Worm (Caenorhabditis elegans) whole organism, mixed stage, embryonic: ENCODE results near the gene fbxc-25.
"Not testable (repeated sequence)": the region's sequence is repeated elsewhere in the genome, so short reads cannot be mapped to it uniquely, and the experiment has no call there.

Source experiments
- M03D4.4 ChIP-seq: sonication (generic microtip); optimal IDR thresholded peaks from 2 replicates; lab custom pipeline; 2017; ENCODE audit warnings: mild to moderate bottlenecking, missing genetic modification characterization, missing compliant biosample characterization
- ceh-43 ChIP-seq: fragments of 200-800 bp; sonication (Bioruptor generic); optimal IDR thresholded peaks from 2 replicates; lab custom pipeline; 2018; ENCODE audit warnings: mild to moderate bottlenecking, missing genetic modification characterization, moderate library complexity, missing compliant biosample characterization
- ceh-83 ChIP-seq: fragments of 200-800 bp; sonication (Bioruptor generic); optimal IDR thresholded peaks from 2 replicates; lab custom pipeline; 2018; ENCODE audit warnings: mild to moderate bottlenecking, missing genetic modification characterization, missing compliant biosample characterization
- cnd-1 ChIP-seq: fragments of 200-800 bp; sonication (Bioruptor generic); optimal IDR thresholded peaks from 2 replicates; lab custom pipeline; 2018; ENCODE audit warnings: mild to moderate bottlenecking, missing genetic modification characterization, missing compliant biosample characterization
- drap-1 ChIP-seq: fragments of 200-800 bp; sonication (Bioruptor generic); optimal IDR thresholded peaks from 3 replicates; lab custom pipeline; 2018; ENCODE audit warnings: mild to moderate bottlenecking, missing genetic modification characterization, missing compliant biosample characterization
- elt-3 ChIP-seq: fragments of 150-350 bp; optimal IDR thresholded peaks from 2 replicates; lab custom pipeline; 2014; ENCODE audit warnings: missing biosample characterization, missing genetic modification characterization
- flh-1 ChIP-seq: fragments of 200-800 bp; sonication (Bioruptor generic); optimal IDR thresholded peaks from 2 replicates; lab custom pipeline; 2018; ENCODE audit warnings: mild to moderate bottlenecking, missing genetic modification characterization, moderate library complexity, missing compliant biosample characterization
- lin-13 ChIP-seq: fragments of 150-350 bp; optimal IDR thresholded peaks from 2 replicates; lab custom pipeline; 2014; ENCODE audit warnings: missing biosample characterization, missing genetic modification characterization
- mab-5 ChIP-seq: fragments of 150-350 bp; optimal IDR thresholded peaks from 2 replicates; lab custom pipeline; 2014; ENCODE audit warnings: missing biosample characterization, missing genetic modification characterization
- mep-1 ChIP-seq: fragments of 150-350 bp; optimal IDR thresholded peaks from 2 replicates; lab custom pipeline; 2017; ENCODE audit warnings: missing biosample characterization, missing genetic modification reagents, missing genetic modification characterization, inconsistent platforms
- mls-2 ChIP-seq: sonication (generic microtip); optimal IDR thresholded peaks from 2 replicates; lab custom pipeline; 2016; ENCODE audit warnings: mild to moderate bottlenecking, missing genetic modification characterization, moderate library complexity, missing compliant biosample characterization
- nhr-2 ChIP-seq: fragments of 150-350 bp; optimal IDR thresholded peaks from 2 replicates; lab custom pipeline; 2014; ENCODE audit warnings: missing biosample characterization, missing genetic modification characterization
- nhr-76 ChIP-seq: sonication (generic microtip); optimal IDR thresholded peaks from 2 replicates; lab custom pipeline; 2017; ENCODE audit warnings: missing biosample characterization, missing genetic modification characterization
- sem-2 ChIP-seq: fragments of 200-800 bp; sonication (Bioruptor generic); optimal IDR thresholded peaks from 2 replicates; lab custom pipeline; 2018; ENCODE audit warnings: mild to moderate bottlenecking, missing genetic modification characterization, missing compliant biosample characterization
- unc-62 ChIP-seq: fragments of 150-350 bp; optimal IDR thresholded peaks from 2 replicates; lab custom pipeline; 2014; ENCODE audit warnings: missing biosample characterization, missing genetic modification reagents, missing genetic modification characterization
- zip-8 ChIP-seq: fragments of 150-350 bp; optimal IDR thresholded peaks from 2 replicates; lab custom pipeline; 2014; ENCODE audit warnings: missing biosample characterization, missing genetic modification characterization
- ztf-11 ChIP-seq: fragments of 150-350 bp; optimal IDR thresholded peaks from 2 replicates; lab custom pipeline; 2014; ENCODE audit warnings: missing biosample characterization, missing genetic modification characterization

The fbxc-25 gene

DNA sequence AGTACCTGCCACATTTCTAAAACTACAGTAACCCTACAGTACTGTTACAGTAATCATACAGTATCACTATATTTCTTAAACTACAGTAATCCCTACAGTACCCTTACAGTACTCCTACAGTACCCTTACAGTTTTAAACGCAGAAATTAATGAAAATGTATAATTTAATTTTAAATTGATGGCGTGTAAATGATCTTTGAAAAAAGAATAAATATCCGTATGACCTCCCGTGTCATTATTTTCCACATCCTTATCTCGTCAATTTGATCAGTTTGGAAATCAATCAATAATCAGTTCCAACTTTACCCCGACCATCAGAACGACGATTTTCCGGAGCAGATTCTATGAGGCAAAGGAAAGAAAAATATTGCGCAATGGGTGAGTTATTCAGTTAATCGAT lies 41.2 kb downstream of the fbxc-25 start, which contains the start of gene K09F6.3:
K09F6.3 (plus strand) TSS at position 301 of the 400 bp plus-strand sequence.
- TF ChIP-seq drap-1 (GFP tag; lab: Kevin White, UChicago); cnd-1; M03D4.4 (tag; lab: Kevin White, UChicago): not testable (repeated sequence)

DNA sequence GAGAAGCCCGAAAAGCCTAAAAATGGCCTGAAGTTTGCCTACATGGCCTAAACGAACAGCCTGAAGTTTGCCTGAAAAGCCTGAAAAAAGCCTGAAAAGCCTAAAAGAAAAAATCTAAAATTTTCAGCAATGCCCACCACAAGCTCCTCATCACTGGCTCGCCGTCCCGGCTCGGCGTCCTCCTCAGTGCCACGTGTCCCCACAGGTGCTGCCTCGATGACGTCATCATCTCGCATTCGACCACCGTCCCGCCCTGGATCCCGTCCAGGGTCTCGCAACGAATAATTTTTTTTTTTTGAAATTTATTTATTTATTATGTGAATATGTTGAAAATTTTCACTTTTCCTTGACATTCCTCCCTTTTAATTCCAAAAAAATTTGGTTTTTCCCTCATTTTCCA lies 42.4 kb downstream of the fbxc-25 start:
- TF ChIP-seq ceh-83 (GFP tag; lab: Kevin White, UChicago) (no peak), nhr-76 (no peak), sem-2 (GFP tag; lab: Kevin White, UChicago) (no peak), ceh-43 (GFP tag; lab: Kevin White, UChicago) (no peak), mab-5 (no peak), zip-8 (tag; lab: Kevin White, UChicago) (peak; percentile 60), ztf-11 (tag; lab: Kevin White, UChicago) (no peak)

DNA sequence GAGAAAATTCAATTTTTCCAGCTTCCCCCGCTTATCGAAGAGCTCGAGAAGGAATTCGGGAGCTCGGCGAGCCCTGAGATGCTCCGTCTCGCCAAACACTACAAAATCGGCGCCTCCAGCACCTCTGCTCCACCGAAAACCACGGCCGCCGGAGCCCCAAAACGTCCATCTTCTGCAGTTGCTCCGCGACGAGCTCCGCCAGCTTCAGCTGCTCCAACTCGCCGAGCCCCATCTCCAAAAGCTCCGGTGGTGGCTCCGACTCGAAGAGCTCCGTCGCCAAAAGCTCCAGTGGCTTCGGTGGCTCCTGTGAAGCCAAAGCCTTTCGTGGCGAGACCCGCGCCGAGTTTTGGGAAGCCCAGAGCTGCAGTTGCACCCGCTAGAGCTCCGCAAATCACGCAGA lies 44.4 kb downstream of the fbxc-25 start:
- TF ChIP-seq unc-62 (GFP tag; lab: Kevin White, UChicago) (no peak), flh-1 (GFP tag; lab: Kevin White, UChicago) (no peak), nhr-2 (tag; lab: Kevin White, UChicago) (no peak), lin-13 (tag; lab: Kevin White, UChicago) (no peak), elt-3 (tag; lab: Kevin White, UChicago) (no peak), cnd-1 (no peak), ceh-83 (GFP tag; lab: Kevin White, UChicago) (no peak), mep-1 (tag; lab: Kevin White, UChicago) (no peak), mls-2 (tag; lab: Kevin White, UChicago) (no peak)
